Fruit fly (Drosophila melanogaster) whole organism, embryonic: ENCODE results near the gene Smu1.
A peak's percentile ranks its signal among the peaks of the same experiment; 100 is the strongest.

Source experiments
- Atf-2 ChIP-seq: fragments of 200-800 bp; sonication (Bioruptor generic); optimal IDR thresholded peaks from 2 replicates; lab custom pipeline; 2016; ENCODE audit warnings: missing biosample characterization, missing genetic modification characterization
- C15 ChIP-seq: fragments of 200-800 bp; sonication (Bioruptor generic); IDR thresholded peaks from 3 replicates; pipeline ENCODE4 v1.3.6; 2022; ENCODE audit warnings: missing biosample characterization, missing genetic modification characterization
- CG11456 ChIP-seq: fragments of 200-800 bp; sonication (Bioruptor generic); IDR thresholded peaks from 3 replicates; pipeline ENCODE4 v1.3.6; 2022; ENCODE audit warnings: missing biosample characterization, missing genetic modification characterization
- CG1602 ChIP-seq: fragments of 200-800 bp; sonication (Bioruptor generic); optimal IDR thresholded peaks from 3 replicates; lab custom pipeline; 2016; ENCODE audit warnings: missing biosample characterization, missing genetic modification characterization
- CG16813 ChIP-seq: fragments of 200-800 bp; sonication (Bioruptor generic); IDR thresholded peaks from 3 replicates; pipeline ENCODE4 v1.3.6; 2022; ENCODE audit warnings: missing biosample characterization, missing genetic modification characterization; ENCODE audit not compliant: partially characterized antibody
- CG16815 ChIP-seq: fragments of 200-800 bp; sonication (Bioruptor generic); optimal IDR thresholded peaks from 3 replicates; lab custom pipeline; 2017; ENCODE audit warnings: missing biosample characterization, mild to moderate bottlenecking, missing genetic modification characterization
- CG17359 ChIP-seq: fragments of 200-800 bp; sonication (Bioruptor generic); optimal IDR thresholded peaks from 3 replicates; lab custom pipeline; 2018; ENCODE audit warnings: missing biosample characterization, mild to moderate bottlenecking, missing genetic modification characterization, moderate library complexity
- CG18262 ChIP-seq: fragments of 200-800 bp; optimal IDR thresholded peaks from 3 replicates; lab custom pipeline; 2019; ENCODE audit warnings: missing biosample characterization, mild to moderate bottlenecking, missing genetic modification characterization, moderate library complexity
- CG18599 ChIP-seq: fragments of 200-800 bp; sonication (Bioruptor generic); optimal IDR thresholded peaks from 3 replicates; lab custom pipeline; 2017; ENCODE audit warnings: missing biosample characterization, missing genetic modification characterization, mild to moderate bottlenecking, moderate library complexity, missing genetic modification reagents
- CG32772 ChIP-seq: fragments of 200-800 bp; sonication (Bioruptor generic); IDR thresholded peaks from 2 replicates; pipeline ENCODE4 v1.3.6; 2022; ENCODE audit warnings: missing biosample characterization, missing genetic modification characterization
- CG3407 ChIP-seq: fragments of 200-800 bp; sonication (Bioruptor generic); optimal IDR thresholded peaks from 2 replicates; lab custom pipeline; 2018; ENCODE audit warnings: missing biosample characterization, mild to moderate bottlenecking, missing genetic modification characterization
- CG4424 ChIP-seq: fragments of 200-800 bp; sonication (Bioruptor generic); optimal IDR thresholded peaks from 3 replicates; lab custom pipeline; 2016; ENCODE audit warnings: missing biosample characterization, missing genetic modification characterization
- CG4730 ChIP-seq: fragments of 200-800 bp; sonication (Bioruptor generic); IDR thresholded peaks from 2 replicates; pipeline ENCODE4 v1.3.6; 2022; ENCODE audit warnings: missing biosample characterization, missing genetic modification characterization
- CG6683 ChIP-seq: fragments of 200-800 bp; sonication (Bioruptor generic); optimal IDR thresholded peaks from 2 replicates; lab custom pipeline; 2017; ENCODE audit warnings: missing biosample characterization, mild to moderate bottlenecking, missing genetic modification characterization, missing genetic modification reagents
- CG8478 ChIP-seq: fragments of >200 bp; optimal IDR thresholded peaks from 2 replicates; lab custom pipeline; 2018
- CG9817 ChIP-seq: fragments of 200-800 bp; sonication (Bioruptor generic); optimal IDR thresholded peaks from 2 replicates; lab custom pipeline; 2018; ENCODE audit warnings: missing biosample characterization, mild to moderate bottlenecking, missing genetic modification characterization, moderate library complexity
- CTCF ChIP-seq: fragments of 200-800 bp; sonication (Bioruptor generic); optimal IDR thresholded peaks from 2 replicates; lab custom pipeline; 2017; ENCODE audit warnings: missing biosample characterization, mild to moderate bottlenecking, missing genetic modification characterization, moderate library complexity
- CoRest ChIP-seq: fragments of 200-800 bp; sonication (Bioruptor generic); optimal IDR thresholded peaks from 3 replicates; lab custom pipeline; 2018; ENCODE audit warnings: missing biosample characterization, mild to moderate bottlenecking, missing genetic modification characterization, moderate library complexity
- Doc3 ChIP-seq: fragments of 200-800 bp; sonication (Bioruptor generic); IDR thresholded peaks from 3 replicates; pipeline ENCODE4 v1.3.6; 2022; ENCODE audit warnings: missing biosample characterization, missing genetic modification characterization; ENCODE audit not compliant: partially characterized antibody
- Fer2 ChIP-seq: fragments of 200-800 bp; sonication (Bioruptor generic); optimal IDR thresholded peaks from 2 replicates; lab custom pipeline; 2018; ENCODE audit warnings: missing biosample characterization, mild to moderate bottlenecking, missing genetic modification characterization, moderate library complexity
- H2.0 ChIP-seq: fragments of 200-800 bp; sonication (Bioruptor generic); IDR thresholded peaks from 2 replicates; pipeline ENCODE4 v1.3.6; 2022; ENCODE audit warnings: missing biosample characterization, missing genetic modification characterization
- Hand ChIP-seq: fragments of 200-800 bp; sonication (Bioruptor generic); optimal IDR thresholded peaks from 2 replicates; lab custom pipeline; 2017; ENCODE audit warnings: mild to moderate bottlenecking, missing biosample characterization, missing genetic modification reagents, missing genetic modification characterization
- MTF-1 ChIP-seq: fragments of 200-800 bp; sonication (Bioruptor generic); optimal IDR thresholded peaks from 2 replicates; lab custom pipeline; 2018; ENCODE audit warnings: missing biosample characterization, mild to moderate bottlenecking, missing genetic modification characterization, borderline replicate concordance
- Mrtf ChIP-seq: fragments of 200-800 bp; sonication (Bioruptor generic); IDR thresholded peaks from 3 replicates; pipeline ENCODE4 v1.3.6; 2022; ENCODE audit warnings: missing biosample characterization, missing genetic modification characterization
- NC2α ChIP-seq: fragments of 200-800 bp; sonication (Bioruptor generic); optimal IDR thresholded peaks from 2 replicates; lab custom pipeline; 2016; ENCODE audit warnings: missing biosample characterization, missing genetic modification characterization
- NfI ChIP-seq: fragments of 200-800 bp; sonication (Bioruptor generic); optimal IDR thresholded peaks from 3 replicates; lab custom pipeline; 2018; ENCODE audit warnings: missing biosample characterization, mild to moderate bottlenecking, missing genetic modification characterization, moderate library complexity
- Pdp1 ChIP-seq, 2 experiments: fragments of 200-800 bp; sonication (Bioruptor generic); optimal IDR thresholded peaks; 3 replicates each; lab custom pipeline; 2016; ENCODE audit warnings: missing biosample characterization in 2 of 2, missing genetic modification characterization in 2 of 2, mild to moderate bottlenecking in 1 of 2, moderate library complexity in 1 of 2
- Sin3A ChIP-seq: fragments of >200 bp; optimal IDR thresholded peaks from 2 replicates; lab custom pipeline; 2018
- chm ChIP-seq: fragments of 200-800 bp; sonication (Bioruptor generic); IDR thresholded peaks from 2 replicates; pipeline ENCODE4 v1.3.6; 2022; ENCODE audit warnings: missing biosample characterization, missing genetic modification characterization
- cwo ChIP-seq: fragments of 200-800 bp; sonication (Bioruptor generic); optimal IDR thresholded peaks from 3 replicates; lab custom pipeline; 2017; ENCODE audit warnings: missing biosample characterization, missing genetic modification characterization, mild to moderate bottlenecking, moderate library complexity, missing genetic modification reagents
- dm ChIP-seq: fragments of 200-800 bp; sonication (Bioruptor generic); optimal IDR thresholded peaks from 3 replicates; lab custom pipeline; 2016; ENCODE audit warnings: missing biosample characterization, missing genetic modification characterization
- gfzf ChIP-seq: fragments of 200-800 bp; sonication (Bioruptor generic); optimal IDR thresholded peaks from 2 replicates; lab custom pipeline; 2016; ENCODE audit warnings: missing biosample characterization, mild to moderate bottlenecking, missing genetic modification characterization, moderate library complexity
- grn ChIP-seq: fragments of 200-800 bp; sonication (Bioruptor generic); optimal IDR thresholded peaks from 3 replicates; lab custom pipeline; 2017; ENCODE audit warnings: missing biosample characterization, missing genetic modification characterization
- gro ChIP-seq: fragments of 200-800 bp; sonication (Bioruptor generic); optimal IDR thresholded peaks from 2 replicates; lab custom pipeline; 2016; ENCODE audit warnings: missing biosample characterization, missing genetic modification characterization
- gsb ChIP-seq: fragments of 200-800 bp; sonication (Bioruptor generic); IDR thresholded peaks from 2 replicates; pipeline ENCODE4 v1.3.6; 2022; ENCODE audit warnings: missing biosample characterization, missing genetic modification characterization
- gsb-n ChIP-seq: fragments of 200-800 bp; sonication (Bioruptor generic); optimal IDR thresholded peaks from 3 replicates; lab custom pipeline; 2018; ENCODE audit warnings: missing biosample characterization, mild to moderate bottlenecking, missing genetic modification characterization
- h ChIP-seq: fragments of >200 bp; optimal IDR thresholded peaks from 2 replicates; lab custom pipeline; 2017
- hb ChIP-seq: fragments of 200-800 bp; sonication (Bioruptor generic); IDR thresholded peaks from 3 replicates; pipeline ENCODE4 v1.3.6; 2022; ENCODE audit warnings: missing biosample characterization, missing genetic modification characterization; ENCODE audit not compliant: partially characterized antibody
- her ChIP-seq: fragments of 200-800 bp; sonication (Bioruptor generic); optimal IDR thresholded peaks from 2 replicates; lab custom pipeline; 2016; ENCODE audit warnings: missing biosample characterization, missing genetic modification characterization
- jumu ChIP-seq: fragments of 200-800 bp; sonication (Bioruptor generic); optimal IDR thresholded peaks from 3 replicates; lab custom pipeline; 2016; ENCODE audit warnings: missing biosample characterization, missing genetic modification characterization
- kni ChIP-seq: fragments of 200-800 bp; sonication (Bioruptor generic); optimal IDR thresholded peaks from 3 replicates; lab custom pipeline; 2017; ENCODE audit warnings: mild to moderate bottlenecking, missing biosample characterization, missing genetic modification reagents, missing genetic modification characterization
- nerfin-1 ChIP-seq: fragments of 200-800 bp; sonication (Bioruptor generic); optimal IDR thresholded peaks from 3 replicates; lab custom pipeline; 2019; ENCODE audit warnings: missing biosample characterization, mild to moderate bottlenecking, missing genetic modification characterization, moderate library complexity
- odd ChIP-seq: fragments of 200-800 bp; sonication (Bioruptor generic); optimal IDR thresholded peaks from 2 replicates; lab custom pipeline; 2017; ENCODE audit warnings: missing biosample characterization, mild to moderate bottlenecking, missing genetic modification characterization
- pan ChIP-seq, 4 experiments: fragments of >200 bp in 3 of 4; fragments of 200-800 bp in 1 of 4; sonication (Bioruptor generic) in 1 of 4; optimal IDR thresholded peaks in 3 of 4; IDR thresholded peaks in 1 of 4; 2 replicates each; pipeline versions ENCODE4 v1.3.6 to Lab custom; 2017 to 2022; ENCODE audit warnings: missing biosample characterization in 2 of 4, missing genetic modification characterization in 2 of 4, mixed read lengths in 1 of 4
- pum ChIP-seq: fragments of 200-800 bp; sonication (Bioruptor generic); optimal IDR thresholded peaks from 2 replicates; lab custom pipeline; 2016; ENCODE audit warnings: missing biosample characterization, missing genetic modification characterization
- sens-2 ChIP-seq: fragments of 200-800 bp; sonication (Bioruptor generic); IDR thresholded peaks from 2 replicates; pipeline ENCODE4 v1.3.6; 2022; ENCODE audit warnings: missing biosample characterization, missing genetic modification characterization
- seq ChIP-seq: fragments of 200-800 bp; sonication (Bioruptor generic); IDR thresholded peaks from 2 replicates; pipeline ENCODE4 v1.3.6; 2022; ENCODE audit warnings: missing biosample characterization, missing genetic modification characterization
- stwl ChIP-seq: fragments of 200-800 bp; sonication (Bioruptor generic); optimal IDR thresholded peaks from 3 replicates; lab custom pipeline; 2018; ENCODE audit warnings: missing biosample characterization, mild to moderate bottlenecking, missing genetic modification characterization, moderate library complexity
- trh ChIP-seq: fragments of 200-800 bp; sonication (Bioruptor generic); optimal IDR thresholded peaks from 2 replicates; lab custom pipeline; 2016; ENCODE audit warnings: missing biosample characterization, missing genetic modification characterization
- unpg ChIP-seq: fragments of 200-800 bp; sonication (Bioruptor generic); optimal IDR thresholded peaks from 3 replicates; lab custom pipeline; 2018; ENCODE audit warnings: missing biosample characterization, mild to moderate bottlenecking, missing genetic modification characterization, moderate library complexity
- zfh2 ChIP-seq: fragments of 200-800 bp; sonication (Bioruptor generic); optimal IDR thresholded peaks from 2 replicates; lab custom pipeline; 2016; ENCODE audit warnings: missing biosample characterization, missing genetic modification characterization

Gene Smu1

dm6 chr3R:19028758-19029157, 47.6 kb upstream of the Smu1 start, which contains the start of the genes GatA and P5cr (continued):
- peak; percentile 74 for TF ChIP-seq grn (GFP tag; lab: Kevin White, UChicago)
- TF ChIP-seq CTCF (GFP tag; lab: Kevin White, UChicago), result peak; percentile 6
- TF ChIP-seq CG9817, result peak; percentile 85
- peak; percentile 65 for TF ChIP-seq CoRest (tag; lab: Kevin White, UChicago)
- TF ChIP-seq Hand, result peak; percentile 63
- peak; percentile 38; the same call in 1 of the 2 replicates for TF ChIP-seq chm (GFP tag; lab: Robert Waterston, UW)
- TF ChIP-seq gsb-n, result no peak
- peak; percentile 61 for TF ChIP-seq CG4730 (GFP tag; lab: Robert Waterston, UW)
- peak; percentile 81 for TF ChIP-seq H2.0 (GFP tag; lab: Robert Waterston, UW)
- peak; percentile 72 for TF ChIP-seq dm (GFP tag; lab: Kevin White, UChicago)
- peak; percentile 73 for TF ChIP-seq CG32772 (GFP tag; lab: Robert Waterston, UW)
- TF ChIP-seq CG16813, result no peak
- TF ChIP-seq CG1602 (GFP tag; lab: Kevin White, UChicago), result peak; percentile 72
- TF ChIP-seq sens-2, result 0 out of 2 replicates have a peak, but pooled peaks have one; percentile 34
- no peak for TF ChIP-seq hb
- peak; percentile 80 for TF ChIP-seq gsb (GFP tag; lab: Robert Waterston, UW)
- peak; percentile 60 for TF ChIP-seq odd
- peak; percentile 23 for TF ChIP-seq nerfin-1 (tag; lab: Kevin White, UChicago)
- peak; percentile 95 for TF ChIP-seq zfh2 (GFP tag; lab: Kevin White, UChicago)
- peak; percentile 32 for TF ChIP-seq CG18262
- no peak for TF ChIP-seq Doc3 (GFP tag; lab: Robert Waterston, UW)
- TF ChIP-seq NfI, result peak; percentile 90
- TF ChIP-seq Sin3A (lab: Kevin White, UChicago), result no peak
- TF ChIP-seq Atf-2 (GFP tag; lab: Kevin White, UChicago), result peak; percentile 74
- peak; percentile 61 for TF ChIP-seq CG16815
- TF ChIP-seq CG3407 (GFP tag; lab: Kevin White, UChicago), result peak; percentile 10
- TF ChIP-seq cwo, result peak; percentile 67
- TF ChIP-seq CG4424, result peak; percentile 79
- peak; percentile 73 for TF ChIP-seq MTF-1
- peak; percentile 89; the same call in 2 of the 3 replicates for TF ChIP-seq Mrtf (GFP tag; lab: Robert Waterston, UW)
- TF ChIP-seq Fer2, result peak; percentile 68
- TF ChIP-seq CG11456 (GFP tag; lab: Robert Waterston, UW), result peak; percentile 96
- peak; percentile 84 for TF ChIP-seq pum
- TF ChIP-seq gro, result peak; percentile 93
- TF ChIP-seq kni, result no peak
- peak; percentile 93 for TF ChIP-seq her (GFP tag; lab: Kevin White, UChicago)
- TF ChIP-seq CG6683 (GFP tag; lab: Kevin White, UChicago), result peak; percentile 61
- peak; percentile 85 to 86 for TF ChIP-seq Pdp1 (GFP tag; optimal IDR thresholded peaks at IDR 0.05; lab: Kevin White, UChicago)
- TF ChIP-seq CG17359 (tag; lab: Kevin White, UChicago), result peak; percentile 76
- TF ChIP-seq CG8478 (lab: Kevin White, UChicago), result no peak
- TF ChIP-seq unpg (GFP tag; lab: Kevin White, UChicago), result peak; percentile 76
- TF ChIP-seq pan (optimal IDR thresholded peaks at IDR 0.05; lab: Kevin White, UChicago), result no peak
- peak in 1 of 2 experiments; percentile 82 for TF ChIP-seq pan (GFP tag; optimal IDR thresholded peaks at IDR 0.05 in 1 of 2, IDR thresholded peaks at IDR 0.05 in 1 of 2)
- TF ChIP-seq jumu (GFP tag; lab: Kevin White, UChicago), result peak; percentile 86
- TF ChIP-seq trh, result no peak
- TF ChIP-seq h (lab: Kevin White, UChicago), result no peak
- TF ChIP-seq NC2α (GFP tag; lab: Kevin White, UChicago), result no peak
- TF ChIP-seq gfzf (GFP tag; lab: Kevin White, UChicago), result peak; percentile 73
- TF ChIP-seq CG18599, result peak; percentile 88
- 0 out of 3 replicates have a peak, but pooled peaks have one; percentile 11 for TF ChIP-seq C15 (GFP tag; lab: Robert Waterston, UW)
- TF ChIP-seq stwl (tag; lab: Kevin White, UChicago), result no peak
- no peak for TF ChIP-seq seq (GFP tag; lab: Robert Waterston, UW)
